Worm (Caenorhabditis elegans) whole organism, L1 larva: ENCODE data around the gene F13D12.8.

Experiments used
- egl-13 ChIP-seq: sonication (generic microtip); optimal IDR thresholded peaks from 2 replicates; lab custom pipeline; 2016; ENCODE audit warnings: missing genotype, missing genetic modification reagents, missing genetic modification characterization, missing compliant biosample characterization
- elt-3 ChIP-seq, 6 experiments: fragments of 150-350 bp in 1 of 6; sonication (generic microtip); optimal IDR thresholded peaks; 2 replicates each; lab custom pipeline; 2017 to 2018; ENCODE audit warnings: missing biosample characterization in 6 of 6, missing genetic modification characterization in 6 of 6, inconsistent platforms in 1 of 6
- lin-39 ChIP-seq: fragments of 150-350 bp; optimal IDR thresholded peaks from 2 replicates; lab custom pipeline; 2014; ENCODE audit warnings: missing biosample characterization, missing genetic modification reagents, missing genetic modification characterization
- snpc-4 ChIP-seq: fragments of 150-350 bp; optimal IDR thresholded peaks from 2 replicates; lab custom pipeline; 2014; ENCODE audit warnings: missing biosample characterization, missing genetic modification characterization
- unc-62 ChIP-seq: fragments of 150-350 bp; optimal IDR thresholded peaks from 2 replicates; lab custom pipeline; 2014; ENCODE audit warnings: missing biosample characterization, missing genetic modification reagents, missing genetic modification characterization

DNA sequence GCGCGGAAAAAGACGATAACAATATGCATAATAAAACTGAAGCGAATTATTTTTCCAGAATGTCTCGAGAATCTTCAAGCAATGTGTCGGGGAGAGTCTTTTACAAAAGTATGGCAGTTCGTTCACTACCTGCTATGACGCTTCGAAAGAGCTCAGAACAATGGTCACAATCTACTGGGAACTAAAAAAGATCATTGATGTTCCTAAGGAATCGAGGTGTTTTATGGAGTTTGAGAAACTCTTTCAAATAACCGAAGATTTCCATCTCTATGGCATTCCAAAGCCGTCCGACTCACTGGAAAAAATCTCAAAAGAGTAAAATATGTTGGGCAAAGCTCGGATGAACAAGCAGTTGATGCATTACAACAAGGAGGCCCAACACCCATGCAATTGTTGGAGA is 40.0 kb upstream of the F13D12.8 start, which contains the start of gene F44E5.15:
- TF ChIP-seq egl-13 (tag; lab: Kevin White, UChicago) (no peak), snpc-4 (tag; lab: Kevin White, UChicago) (no peak), lin-39 (tag; lab: Kevin White, UChicago) (no peak), elt-3 (tag; optimal IDR thresholded peaks at IDR 0.05; lab: Kevin White, UChicago) (no peak), unc-62 (GFP tag; lab: Kevin White, UChicago) (no peak)
